Fruit fly (Drosophila melanogaster) whole organism, wandering third instar larva: ENCODE measurements around the gene CG34012.

Experiments used
- Abd-B ChIP-seq: fragments of >200 bp; optimal IDR thresholded peaks from 2 replicates; lab custom pipeline; 2017; ENCODE audit warnings: missing biosample characterization, missing genetic modification characterization
- GATAd ChIP-seq: sonication (Bioruptor generic); optimal IDR thresholded peaks from 2 replicates; lab custom pipeline; 2016; ENCODE audit warnings: missing biosample characterization, missing genetic modification characterization
- Hr78 ChIP-seq: fragments of >200 bp; optimal IDR thresholded peaks from 2 replicates; lab custom pipeline; 2017; ENCODE audit warnings: missing biosample characterization, missing genetic modification characterization
- OdsH ChIP-seq: fragments of 200-800 bp; sonication (Bioruptor generic); optimal IDR thresholded peaks from 2 replicates; lab custom pipeline; 2016; ENCODE audit warnings: missing biosample characterization, mild to moderate bottlenecking, missing genetic modification characterization
- Vsx2 ChIP-seq: fragments of 200-300, 225-300 bp; sonication (Bioruptor generic); optimal IDR thresholded peaks from 2 replicates; lab custom pipeline; 2018; ENCODE audit warnings: missing biosample characterization, missing genetic modification characterization; ENCODE audit not compliant: partially characterized antibody
- br ChIP-seq: fragments of 200-800 bp; sonication (Bioruptor generic); optimal IDR thresholded peaks from 2 replicates; lab custom pipeline; 2016; ENCODE audit warnings: missing biosample characterization, missing genetic modification characterization
- ey ChIP-seq: fragments of 200-800 bp; sonication (Bioruptor generic); optimal IDR thresholded peaks from 2 replicates; lab custom pipeline; 2016; ENCODE audit warnings: missing biosample characterization, missing genetic modification characterization
- fru ChIP-seq: fragments of 200-800 bp; sonication (Bioruptor generic); optimal IDR thresholded peaks from 3 replicates; lab custom pipeline; 2016; ENCODE audit warnings: missing biosample characterization, mild to moderate bottlenecking, missing genetic modification characterization
- h ChIP-seq: fragments of 200-800 bp; sonication (Bioruptor generic); optimal IDR thresholded peaks from 3 replicates; lab custom pipeline; 2016; ENCODE audit warnings: missing biosample characterization, mild to moderate bottlenecking, missing genetic modification characterization
- jim ChIP-seq: fragments of 175-275, 200-325 bp; sonication (Bioruptor generic); optimal IDR thresholded peaks from 2 replicates; lab custom pipeline; 2016; ENCODE audit warnings: missing biosample characterization, mild to moderate bottlenecking, missing genetic modification characterization
- lola ChIP-seq: fragments of >200 bp; optimal IDR thresholded peaks from 2 replicates; lab custom pipeline; 2017; ENCODE audit warnings: missing biosample characterization, missing genetic modification characterization
- psq ChIP-seq: fragments of 200-800 bp; sonication (Bioruptor generic); optimal IDR thresholded peaks from 3 replicates; lab custom pipeline; 2017; ENCODE audit warnings: missing biosample characterization, mild to moderate bottlenecking, missing genetic modification characterization, moderate library complexity

- TF ChIP-seq br (GFP tag; lab: Kevin White, UChicago), result no peak
- TF ChIP-seq Vsx2 (GFP tag; lab: Kevin White, UChicago), result no peak
- no peak for TF ChIP-seq jim
- no peak for TF ChIP-seq Hr78 (GFP tag; lab: Kevin White, UChicago)
- no peak for TF ChIP-seq Abd-B (GFP tag; lab: Kevin White, UChicago)
- TF ChIP-seq fru (GFP tag; lab: Kevin White, UChicago), result no peak
- TF ChIP-seq lola (GFP tag; lab: Kevin White, UChicago), result no peak
- no peak for TF ChIP-seq h (GFP tag; lab: Kevin White, UChicago)
- TF ChIP-seq ey (GFP tag; lab: Kevin White, UChicago), result no peak
- no peak for TF ChIP-seq OdsH
- no peak for TF ChIP-seq psq
- no peak for TF ChIP-seq GATAd (GFP tag; lab: Kevin White, UChicago)
These were observed 26.5 kb upstream of the CG34012 start, which contains the start of gene IRSp53 for dm6 chr3L:11135846-11136245.
